Worm (Caenorhabditis elegans): Measurements from ENCODE around the gene gst-21.
"Not testable (repeated sequence)": the region's sequence is repeated elsewhere in the genome, so short reads cannot be mapped to it uniquely, and the experiment has no call there.

DNA sequence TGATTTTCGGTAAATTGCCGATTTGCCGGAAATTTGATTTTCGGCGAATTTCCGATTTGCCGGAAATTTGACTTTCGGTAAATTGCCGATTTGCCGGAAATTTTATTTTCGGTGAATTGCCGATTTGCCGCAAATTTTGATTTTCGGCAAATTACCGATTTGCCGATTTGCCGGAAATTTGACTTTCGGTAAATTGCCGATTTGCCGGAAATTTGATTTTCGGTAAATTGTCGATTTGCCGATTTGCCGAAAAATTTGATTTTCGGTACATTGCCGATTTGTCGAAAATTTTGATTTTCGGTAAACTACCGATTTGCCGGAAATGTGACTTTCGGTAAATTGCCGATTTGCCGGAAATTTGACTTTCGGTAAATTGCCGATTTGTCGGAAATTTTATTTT lies 18.1 kb downstream of the gst-21 start:
- not testable (repeated sequence) for TF ChIP-seq ztf-11 (tag; optimal IDR thresholded peaks at IDR 0.05); ama-1 (optimal IDR thresholded peaks at IDR 0.05); ZK546.5 (tag; optimal IDR thresholded peaks at IDR 0.05); zfp-2 (tag; optimal IDR thresholded peaks at IDR 0.05); dpl-1 (GFP tag; optimal IDR thresholded peaks at IDR 0.05)
- TF ChIP-seq mdt-29 (GFP tag; IDR thresholded peaks at IDR 0.05) (peak; percentile 58; the same call in 1 of the 2 replicates), tag-97 (GFP tag; IDR thresholded peaks at IDR 0.05) (0 out of 2 replicates have a peak, but pooled peaks have one; percentile 57)
